Fruit fly (Drosophila melanogaster): ENCODE measurements around the gene CG10761.

- TF ChIP-seq CG8478 (optimal IDR thresholded peaks at IDR 0.05) (no peak), CTCF (optimal IDR thresholded peaks at IDR 0.05) (no peak)
Observed at dm6 chrX:8115717-8116311, 46.8 kb downstream of the CG10761 start, which contains the start of gene Gclc.
